Worm (Caenorhabditis elegans) whole organism, L2 larva: ENCODE measurements around the gene ocr-3.

Experiments
- aly-2 ChIP-seq: fragments of 150-350 bp; optimal IDR thresholded peaks from 2 replicates; lab custom pipeline; 2014; ENCODE audit warnings: missing biosample characterization, missing genetic modification characterization
- ama-1 ChIP-seq: fragments of 150-350 bp; optimal IDR thresholded peaks from 2 replicates; lab custom pipeline; 2018; ENCODE audit warnings: inconsistent platforms
- ceh-82 ChIP-seq: fragments of 150-350 bp; optimal IDR thresholded peaks from 2 replicates; lab custom pipeline; 2014; ENCODE audit warnings: missing biosample characterization, missing genetic modification characterization
- nhr-11 ChIP-seq: fragments of 150-350 bp; optimal IDR thresholded peaks from 2 replicates; lab custom pipeline; 2014; ENCODE audit warnings: missing biosample characterization, missing genetic modification characterization
- nhr-12 ChIP-seq: fragments of 150-350 bp; optimal IDR thresholded peaks from 2 replicates; lab custom pipeline; 2014; ENCODE audit warnings: missing biosample characterization, missing genetic modification characterization
- nhr-237 ChIP-seq: fragments of 150-350 bp; optimal IDR thresholded peaks from 2 replicates; lab custom pipeline; 2014; ENCODE audit warnings: missing biosample characterization, missing genetic modification characterization
- sem-4 ChIP-seq: fragments of 150-350 bp; optimal IDR thresholded peaks from 2 replicates; lab custom pipeline; 2014; ENCODE audit warnings: missing biosample characterization, missing genetic modification reagents, missing genetic modification characterization
- snpc-4 ChIP-seq: fragments of 150-350 bp; optimal IDR thresholded peaks from 2 replicates; lab custom pipeline; 2014; ENCODE audit warnings: missing biosample characterization, missing genetic modification characterization
- unc-39 ChIP-seq: fragments of 150-350 bp; optimal IDR thresholded peaks from 2 replicates; lab custom pipeline; 2014; ENCODE audit warnings: missing biosample characterization, missing genetic modification characterization
- unc-62 ChIP-seq: fragments of 150-350 bp; optimal IDR thresholded peaks from 2 replicates; lab custom pipeline; 2014; ENCODE audit warnings: missing biosample characterization, missing genetic modification reagents, missing genetic modification characterization
- zag-1 ChIP-seq: fragments of 150-350 bp; optimal IDR thresholded peaks from 2 replicates; lab custom pipeline; 2014; ENCODE audit warnings: missing biosample characterization, missing genetic modification characterization
- ztf-11 ChIP-seq: sonication (generic microtip); optimal IDR thresholded peaks from 2 replicates; lab custom pipeline; 2017; ENCODE audit warnings: missing biosample characterization, missing genetic modification characterization

DNA sequence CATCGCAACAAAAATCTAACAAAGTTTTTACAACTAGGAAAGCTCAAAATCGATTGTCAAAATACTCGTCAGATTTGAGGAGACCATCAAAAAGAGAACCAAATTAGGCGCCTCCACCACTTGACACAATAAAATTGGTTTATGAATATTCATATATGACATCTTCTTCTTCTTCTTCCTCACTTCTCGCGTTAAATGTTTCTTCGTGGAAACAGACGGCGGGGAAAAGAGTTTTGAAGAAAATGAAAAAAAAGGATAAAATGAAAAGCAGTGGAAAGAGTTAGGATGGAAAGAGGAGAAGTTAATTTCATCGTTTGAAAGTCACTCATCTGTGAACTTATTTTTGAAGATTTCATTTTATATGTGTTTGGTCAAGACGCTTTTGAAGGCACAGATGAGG lies 33.6 kb upstream of the ocr-3 start:
- TF ChIP-seq nhr-12: no peak
- TF ChIP-seq ztf-11 (tag; lab: Kevin White, UChicago): no peak
- TF ChIP-seq ama-1: no peak
- TF ChIP-seq unc-62 (GFP tag; lab: Kevin White, UChicago): no peak
- TF ChIP-seq nhr-11 (tag; lab: Kevin White, UChicago): no peak
- no peak for TF ChIP-seq nhr-237 (tag; lab: Kevin White, UChicago)
- no peak for TF ChIP-seq unc-39 (tag; lab: Kevin White, UChicago)
- TF ChIP-seq ceh-82 (tag; lab: Kevin White, UChicago): no peak
- no peak for TF ChIP-seq aly-2 (tag; lab: Kevin White, UChicago)
- no peak for TF ChIP-seq snpc-4 (tag; lab: Kevin White, UChicago)
- no peak for TF ChIP-seq zag-1 (tag; lab: Kevin White, UChicago)
- TF ChIP-seq sem-4 (tag; lab: Kevin White, UChicago): no peak
